Worm (Caenorhabditis elegans) whole organism, L4 larva: Measurements from ENCODE around the gene tlk-1.

Source experiments
- aha-1 ChIP-seq: fragments of 150-350 bp; peaks from one replicate; lab custom pipeline; 2014; ENCODE audit warnings: missing biosample characterization, missing genetic modification characterization
- ceh-82 ChIP-seq: sonication (generic microtip); optimal IDR thresholded peaks from 2 replicates; lab custom pipeline; 2017; ENCODE audit warnings: missing biosample characterization, missing genetic modification characterization
- fkh-10 ChIP-seq: fragments of 150-350 bp; optimal IDR thresholded peaks from 2 replicates; lab custom pipeline; 2014; ENCODE audit warnings: missing biosample characterization, missing genetic modification reagents, missing genetic modification characterization
- hif-1 ChIP-seq, 2 experiments: sonication (generic microtip); optimal IDR thresholded peaks; 2 replicates each; lab custom pipeline; 2016 to 2017; ENCODE audit warnings: missing compliant biosample characterization in 2 of 2, missing genetic modification characterization in 2 of 2, missing genetic modification reagents in 2 of 2, missing genotype in 2 of 2, mild to moderate bottlenecking in 1 of 2
- lin-13 ChIP-seq: fragments of 150-350 bp; optimal IDR thresholded peaks from 2 replicates; lab custom pipeline; 2014; ENCODE audit warnings: missing biosample characterization, missing genetic modification reagents, missing genetic modification characterization
- lin-15B ChIP-seq: fragments of 150-350 bp; sonication (generic microtip); optimal IDR thresholded peaks from 3 replicates; lab custom pipeline; 2014; ENCODE audit warnings: missing biosample characterization, missing genetic modification characterization
- lin-39 ChIP-seq: fragments of 150-350 bp; optimal IDR thresholded peaks from 2 replicates; lab custom pipeline; 2014; ENCODE audit warnings: missing biosample characterization, missing genetic modification reagents, missing genetic modification characterization
- nhr-10 ChIP-seq: fragments of 150-350 bp; optimal IDR thresholded peaks from 2 replicates; lab custom pipeline; 2014; ENCODE audit warnings: missing biosample characterization, missing genetic modification characterization
- nhr-11 ChIP-seq: fragments of 150-350 bp; optimal IDR thresholded peaks from 2 replicates; lab custom pipeline; 2014; ENCODE audit warnings: missing biosample characterization, missing genetic modification characterization
- nhr-77 ChIP-seq: fragments of 150-350 bp; optimal IDR thresholded peaks from 2 replicates; lab custom pipeline; 2014; ENCODE audit warnings: missing biosample characterization, missing genetic modification characterization
- set-16 ChIP-seq: fragments of 200-800 bp; sonication (Bioruptor generic); IDR thresholded peaks from 2 replicates; pipeline ENCODE4 v1.3.6; 2022; ENCODE audit warnings: missing genetic modification reagents, missing genetic modification characterization, missing compliant biosample characterization
- snpc-4 ChIP-seq: fragments of 150-350 bp; optimal IDR thresholded peaks from 2 replicates; lab custom pipeline; 2014; ENCODE audit warnings: missing biosample characterization, missing genetic modification characterization
- ztf-11 ChIP-seq: fragments of 150-350 bp; optimal IDR thresholded peaks from 2 replicates; lab custom pipeline; 2014; ENCODE audit warnings: missing biosample characterization, missing genetic modification characterization

DNA sequence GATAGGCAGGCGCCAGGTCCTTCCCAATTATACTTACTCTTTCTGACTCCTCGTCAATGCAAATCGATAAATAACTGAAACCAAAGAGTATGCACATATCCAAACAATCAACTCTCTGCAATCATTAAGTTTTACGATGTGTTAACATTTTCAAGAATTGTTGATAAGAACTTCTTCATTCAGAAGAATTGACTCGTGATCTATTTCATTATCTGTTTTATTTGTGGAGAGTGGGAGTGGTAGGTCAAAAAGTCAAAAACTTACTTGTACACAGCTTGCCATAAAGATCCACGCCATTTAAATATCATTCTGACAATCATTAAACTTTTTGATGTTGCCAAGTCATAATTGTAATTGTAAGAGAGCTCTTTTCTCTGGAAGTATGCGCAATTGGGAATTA lies 10.3 kb upstream of the tlk-1 start:
- TF ChIP-seq lin-15B (tag; lab: Kevin White, UChicago) (no peak), ztf-11 (tag; lab: Kevin White, UChicago) (no peak), set-16 (GFP tag; lab: Robert Waterston, UW) (no peak), snpc-4 (tag; lab: Kevin White, UChicago) (no peak), ceh-82 (tag; lab: Kevin White, UChicago) (no peak), lin-39 (tag; lab: Kevin White, UChicago) (no peak), hif-1 (tag; optimal IDR thresholded peaks at IDR 0.05; lab: Kevin White, UChicago) (no peak), lin-13 (GFP tag; lab: Kevin White, UChicago) (no peak), fkh-10 (GFP tag; lab: Kevin White, UChicago) (no peak), nhr-77 (tag; lab: Kevin White, UChicago) (no peak), aha-1 (no peak), nhr-10 (no peak), nhr-11 (tag; lab: Kevin White, UChicago) (no peak)
